Worm (Caenorhabditis elegans) whole organism, L3 larva: ENCODE measurements around the gene F54F12.1.

Source experiments
- R02D3.7 ChIP-seq: fragments of 150-350 bp; optimal IDR thresholded peaks from 2 replicates; lab custom pipeline; 2014; ENCODE audit warnings: missing biosample characterization, missing genetic modification characterization
- ama-1 ChIP-seq: fragments of 150-350 bp; optimal IDR thresholded peaks from 2 replicates; lab custom pipeline; 2018
- ceh-16 ChIP-seq: sonication (generic microtip); optimal IDR thresholded peaks from 2 replicates; lab custom pipeline; 2017; ENCODE audit warnings: missing biosample characterization, missing genetic modification characterization
- daf-12 ChIP-seq: fragments of 150-350 bp; optimal IDR thresholded peaks from 2 replicates; lab custom pipeline; 2014; ENCODE audit warnings: missing biosample characterization, missing genetic modification reagents, missing genetic modification characterization
- egl-27 ChIP-seq: sonication (generic microtip); optimal IDR thresholded peaks from 4 replicates; lab custom pipeline; 2017; ENCODE audit warnings: missing biosample characterization, missing genetic modification reagents, missing genetic modification characterization
- egl-5 ChIP-seq: fragments of 150-350 bp; optimal IDR thresholded peaks from 2 replicates; lab custom pipeline; 2017; ENCODE audit warnings: missing biosample characterization, missing genetic modification reagents, missing genetic modification characterization, inconsistent platforms
- elt-2 ChIP-seq: sonication (generic microtip); optimal IDR thresholded peaks from 2 replicates; lab custom pipeline; 2016; ENCODE audit warnings: missing genetic modification reagents, mild to moderate bottlenecking, missing genetic modification characterization, missing compliant biosample characterization
- elt-3 ChIP-seq, 3 experiments: fragments of 150-350 bp in 1 of 3; sonication (generic microtip) in 2 of 3; optimal IDR thresholded peaks; 2 replicates in 2 of 3; 4 replicates in 1 of 3; lab custom pipeline; 2014 to 2017; ENCODE audit warnings: missing biosample characterization in 3 of 3, missing genetic modification characterization in 3 of 3
- fkh-2 ChIP-seq: fragments of 150-350 bp; optimal IDR thresholded peaks from 2 replicates; lab custom pipeline; 2014; ENCODE audit warnings: missing biosample characterization, missing genetic modification reagents, missing genetic modification characterization
- hmg-11 ChIP-seq: sonication (generic microtip); optimal IDR thresholded peaks from 2 replicates; lab custom pipeline; 2016; ENCODE audit warnings: missing genetic modification characterization, missing compliant biosample characterization
- jun-1 ChIP-seq: fragments of 150-350 bp; optimal IDR thresholded peaks from 2 replicates; lab custom pipeline; 2014; ENCODE audit warnings: missing biosample characterization, missing genetic modification reagents, missing genetic modification characterization
- lin-15B ChIP-seq: fragments of 150-350 bp; optimal IDR thresholded peaks from 2 replicates; lab custom pipeline; 2014; ENCODE audit warnings: missing biosample characterization, missing genetic modification characterization
- lin-39 ChIP-seq: fragments of 150-350 bp; optimal IDR thresholded peaks from 2 replicates; lab custom pipeline; 2018; ENCODE audit warnings: missing biosample characterization, missing genetic modification reagents, missing genetic modification characterization
- lsy-12 ChIP-seq: sonication (generic microtip); optimal IDR thresholded peaks from 2 replicates; lab custom pipeline; 2016; ENCODE audit warnings: mild to moderate bottlenecking, missing genetic modification characterization, missing compliant biosample characterization
- mdl-1 ChIP-seq: fragments of 150-350 bp; optimal IDR thresholded peaks from 2 replicates; lab custom pipeline; 2014; ENCODE audit warnings: missing biosample characterization, missing genetic modification characterization
- mml-1 ChIP-seq: fragments of 150-350 bp; sonication (generic microtip); optimal IDR thresholded peaks from 3 replicates; lab custom pipeline; 2014; ENCODE audit warnings: missing biosample characterization, missing genetic modification characterization
- nfya-1 ChIP-seq: sonication (generic microtip); optimal IDR thresholded peaks from 2 replicates; lab custom pipeline; 2017; ENCODE audit warnings: missing genetic modification characterization, mild to moderate bottlenecking, missing compliant biosample characterization, antibody characterized with exemption, moderate library complexity; ENCODE audit not compliant: insufficient read depth
- nhr-11 ChIP-seq: fragments of 150-350 bp; optimal IDR thresholded peaks from 2 replicates; lab custom pipeline; 2014; ENCODE audit warnings: missing biosample characterization, missing genetic modification characterization
- nhr-12 ChIP-seq: fragments of 150-350 bp; optimal IDR thresholded peaks from 2 replicates; lab custom pipeline; 2014; ENCODE audit warnings: missing biosample characterization, missing genetic modification characterization
- nhr-23 ChIP-seq: fragments of 150-350 bp; optimal IDR thresholded peaks from 2 replicates; lab custom pipeline; 2014; ENCODE audit warnings: missing biosample characterization, missing genetic modification reagents, missing genetic modification characterization
- nhr-25 ChIP-seq: sonication (generic microtip); optimal IDR thresholded peaks from 2 replicates; lab custom pipeline; 2017; ENCODE audit warnings: missing biosample characterization, missing genetic modification characterization
- nhr-28 ChIP-seq: fragments of 150-350 bp; optimal IDR thresholded peaks from 2 replicates; lab custom pipeline; 2014; ENCODE audit warnings: missing biosample characterization, missing genetic modification characterization
- nhr-43 ChIP-seq: sonication (generic microtip); optimal IDR thresholded peaks from 2 replicates; lab custom pipeline; 2016; ENCODE audit warnings: mild to moderate bottlenecking, missing genetic modification characterization, missing compliant biosample characterization; ENCODE audit not compliant: poor library complexity, severe bottlenecking
- nhr-67 ChIP-seq: fragments of 150-350 bp; optimal IDR thresholded peaks from 2 replicates; lab custom pipeline; 2014; ENCODE audit warnings: missing biosample characterization, missing genetic modification characterization
- nhr-76 ChIP-seq: fragments of 150-350 bp; sonication (generic microtip); optimal IDR thresholded peaks from 5 replicates; lab custom pipeline; 2014; ENCODE audit warnings: missing biosample characterization, missing genetic modification characterization
- nhr-77 ChIP-seq: fragments of 150-350 bp; optimal IDR thresholded peaks from 2 replicates; lab custom pipeline; 2014; ENCODE audit warnings: missing biosample characterization, missing genetic modification characterization
- pha-4 ChIP-seq: fragments of 150-350 bp; optimal IDR thresholded peaks from 2 replicates; lab custom pipeline; 2014; ENCODE audit warnings: missing biosample characterization, missing genetic modification reagents, missing genetic modification characterization
- pqm-1 ChIP-seq: fragments of 150-350 bp; optimal IDR thresholded peaks from 2 replicates; lab custom pipeline; 2017; ENCODE audit warnings: missing biosample characterization, missing genetic modification characterization, inconsistent platforms
- skn-1 ChIP-seq: fragments of 150-350 bp; optimal IDR thresholded peaks from 2 replicates; lab custom pipeline; 2014; ENCODE audit warnings: missing biosample characterization, missing genetic modification characterization
- unc-39 ChIP-seq: sonication (generic microtip); optimal IDR thresholded peaks from 4 replicates; lab custom pipeline; 2017; ENCODE audit warnings: missing biosample characterization, missing genetic modification characterization
- unc-62 ChIP-seq: fragments of 150-350 bp; sonication (generic microtip); optimal IDR thresholded peaks from 4 replicates; lab custom pipeline; 2014; ENCODE audit warnings: missing biosample characterization, missing genetic modification reagents, missing genetic modification characterization
- ztf-4 ChIP-seq: fragments of 150-350 bp; optimal IDR thresholded peaks from 2 replicates; lab custom pipeline; 2014; ENCODE audit warnings: missing biosample characterization, missing genetic modification characterization

Gene F54F12.1

DNA sequence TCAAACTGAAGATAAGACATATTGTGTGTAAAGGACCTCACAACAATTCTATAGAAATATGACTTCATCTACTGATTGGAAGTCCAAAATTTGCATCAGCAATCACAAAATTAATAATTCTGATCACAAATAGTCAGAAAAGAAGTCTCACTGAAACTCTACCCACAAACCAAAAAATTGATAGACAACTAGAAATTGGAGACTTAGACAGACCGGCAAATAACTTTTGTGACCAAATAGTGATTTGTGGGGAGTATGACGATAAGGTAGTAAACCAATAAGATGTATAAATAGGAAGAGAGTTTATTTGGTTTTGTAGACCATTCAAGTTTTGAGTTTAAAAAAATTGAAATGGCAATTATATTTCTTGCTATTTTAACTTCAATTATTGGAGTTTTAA is 31.0 kb downstream of the F54F12.1 start, which contains the start of gene cyp-13A12:
Gene cyp-13A12 (plus strand): TSS at position 267 of the 400 bp plus-strand sequence.
- no peak for TF ChIP-seq fkh-2
- no peak for TF ChIP-seq daf-12 (tag; lab: Kevin White, UChicago)
- TF ChIP-seq pha-4 (tag; lab: Kevin White, UChicago): peak; percentile 7
- TF ChIP-seq pqm-1 (tag; lab: Kevin White, UChicago): peak; percentile 59
- no peak for TF ChIP-seq elt-3 (tag; optimal IDR thresholded peaks at IDR 0.05; lab: Kevin White, UChicago)
- no peak for TF ChIP-seq egl-5 (tag; lab: Kevin White, UChicago)
- peak; percentile 46 for TF ChIP-seq elt-2 (tag; lab: Kevin White, UChicago)
- no peak for TF ChIP-seq lin-39 (tag; lab: Kevin White, UChicago)
- TF ChIP-seq, all 47 proteins: peak for 3

DNA sequence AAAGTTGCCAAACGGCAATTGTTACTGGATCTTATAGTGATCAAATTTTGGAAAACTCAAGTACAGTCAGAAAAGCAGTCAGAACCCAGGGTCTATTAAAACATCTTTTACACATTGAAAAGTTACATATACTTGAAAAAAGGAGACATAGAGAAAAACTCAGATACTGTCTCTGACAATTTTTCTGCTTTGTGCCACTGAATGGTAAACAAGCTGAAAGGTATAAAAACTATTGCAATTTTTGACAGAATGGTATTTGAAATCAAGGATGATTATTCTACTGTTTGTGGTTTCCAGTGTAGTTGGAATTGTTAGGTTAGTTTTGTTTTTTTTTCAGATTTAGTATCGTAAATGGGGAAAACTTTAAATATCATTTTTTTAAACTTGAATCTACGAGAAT is 34.5 kb downstream of the F54F12.1 start, which contains the start of gene cyp-13A11:
Gene cyp-13A11 (plus strand): TSS at position 266 of the 400 bp plus-strand sequence.
- TF ChIP-seq pha-4 (tag; lab: Kevin White, UChicago) (no peak), ceh-16 (tag; lab: Kevin White, UChicago) (no peak), nhr-76 (tag; lab: Kevin White, UChicago) (no peak), lsy-12 (no peak), fkh-2 (no peak)

- no peak for TF ChIP-seq pqm-1 (tag; lab: Kevin White, UChicago)
- TF ChIP-seq, all 47 proteins: peak for 0
Observed at ce11 chrIII:13019547-13020098, 35.6 kb downstream of the F54F12.1 start.

- TF ChIP-seq nhr-23 (tag; lab: Kevin White, UChicago) (peak; percentile 41), daf-12 (tag; lab: Kevin White, UChicago) (no peak), mdl-1 (no peak)
Observed at ce11 chrIII:13018619-13019018, 36.6 kb downstream of the F54F12.1 start, which contains the start of gene col-98. TSS of gene col-98 (plus strand) at chrIII:13019008.

DNA sequence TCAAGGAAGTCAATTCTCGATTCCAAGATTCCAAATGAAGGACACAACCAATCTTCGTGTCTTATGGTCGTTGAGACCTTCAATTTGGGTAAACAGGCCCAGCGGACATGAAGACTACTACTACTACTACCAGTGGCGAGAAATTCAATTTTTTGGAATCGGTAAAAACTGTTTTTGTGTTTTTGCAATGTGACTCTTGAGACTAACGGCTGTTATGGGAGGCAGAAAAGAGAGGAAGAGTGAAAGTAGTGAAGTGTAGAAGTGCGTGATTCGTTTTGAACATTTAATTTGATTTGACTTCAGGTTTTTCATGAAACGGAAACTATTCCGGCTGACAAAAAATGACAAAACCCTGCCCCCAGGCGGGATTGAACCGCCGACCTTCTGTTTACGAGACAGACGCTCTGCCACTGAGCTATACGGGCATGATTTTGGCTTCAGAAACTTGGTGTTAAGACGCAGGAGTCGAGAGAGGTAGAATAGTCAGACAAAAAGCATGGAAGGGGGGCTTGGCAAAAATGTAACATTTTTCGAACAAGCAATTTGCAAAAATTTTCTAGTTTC is 39.4 kb downstream of the F54F12.1 start:
- TF ChIP-seq pha-4 (tag; lab: Kevin White, UChicago) (no peak), nhr-23 (tag; lab: Kevin White, UChicago) (peak; percentile 34), nfya-1 (peak; percentile 66), nhr-11 (no peak), nhr-43 (tag; lab: Kevin White, UChicago) (peak; percentile 15), lin-39 (tag; lab: Kevin White, UChicago) (peak; percentile 56), nhr-67 (tag; lab: Kevin White, UChicago) (no peak), skn-1 (tag; lab: Kevin White, UChicago) (peak; percentile 51), lsy-12 (peak; percentile 53), jun-1 (tag; lab: Kevin White, UChicago) (peak; percentile 45), hmg-11 (tag; lab: Kevin White, UChicago) (peak; percentile 73), pqm-1 (tag; lab: Kevin White, UChicago) (peak; percentile 3), elt-2 (tag; lab: Kevin White, UChicago) (peak; percentile 31), nhr-25 (tag; lab: Kevin White, UChicago) (peak; percentile 43), lin-15B (tag; lab: Kevin White, UChicago) (peak; percentile 7)

DNA sequence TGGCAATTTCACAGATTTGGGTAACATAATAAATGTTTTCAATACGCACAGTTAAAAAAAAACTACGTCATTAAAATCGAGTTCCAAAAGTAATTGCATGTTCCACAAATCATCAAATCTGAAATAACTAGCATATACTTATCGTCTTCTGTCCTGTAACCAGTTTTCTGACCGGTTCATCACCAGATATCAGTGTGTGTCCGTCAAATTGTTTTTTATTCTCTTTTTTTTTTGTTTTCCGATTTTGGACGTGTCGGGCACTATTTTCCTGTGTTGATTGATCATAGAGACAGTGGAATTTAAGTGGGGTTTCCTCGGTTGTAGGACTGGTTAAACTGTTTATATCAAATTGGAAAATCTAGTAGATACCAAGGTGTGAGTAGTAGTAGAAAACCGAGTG is 41.3 kb downstream of the F54F12.1 start:
- TF ChIP-seq mml-1 (tag; lab: Kevin White, UChicago) (no peak), R02D3.7 (tag; lab: Kevin White, UChicago) (no peak), ama-1 (lab: Kevin White, UChicago) (no peak), egl-27 (tag; lab: Kevin White, UChicago) (no peak), egl-5 (tag; lab: Kevin White, UChicago) (no peak), nhr-76 (tag; lab: Kevin White, UChicago) (no peak)

DNA sequence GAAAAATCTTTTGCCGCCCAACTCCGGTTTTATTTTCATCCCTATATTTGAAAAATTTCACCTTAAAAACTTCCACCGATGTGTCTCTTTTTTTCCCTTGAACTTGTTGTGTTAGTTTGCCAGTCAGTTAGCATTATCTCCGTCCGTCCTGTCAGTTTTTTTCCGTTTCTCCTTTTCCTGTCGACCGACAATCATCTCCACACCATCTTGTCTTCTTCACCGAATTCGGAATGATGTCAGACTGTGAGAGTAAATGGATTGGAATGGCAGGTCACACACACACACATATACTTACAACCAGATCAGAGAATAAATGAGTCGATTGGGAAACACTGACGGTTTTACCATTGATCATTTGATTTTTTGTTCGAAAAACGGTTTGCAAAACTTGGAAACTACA is 43.3 kb downstream of the F54F12.1 start:
- TF ChIP-seq nhr-77 (no peak), nhr-28 (tag; lab: Kevin White, UChicago) (no peak), nhr-76 (tag; lab: Kevin White, UChicago) (no peak), nhr-12 (tag; lab: Kevin White, UChicago) (no peak), ztf-4 (tag; lab: Kevin White, UChicago) (no peak), nhr-23 (tag; lab: Kevin White, UChicago) (peak; percentile 74), unc-62 (GFP tag; lab: Kevin White, UChicago) (peak; percentile 4), unc-39 (tag; lab: Kevin White, UChicago) (no peak), ama-1 (lab: Kevin White, UChicago) (no peak)
- TF ChIP-seq, all 47 proteins: peak for 2
